Worm (Caenorhabditis elegans) whole organism, mixed stage, embryonic: ENCODE results near the gene nas-22.
"Not testable (repeated sequence)": the region's sequence is repeated elsewhere in the genome, so short reads cannot be mapped to it uniquely, and the experiment has no call there.

Source experiments
- ceh-43 ChIP-seq: fragments of 200-800 bp; sonication (Bioruptor generic); optimal IDR thresholded peaks from 2 replicates; lab custom pipeline; 2018; ENCODE audit warnings: mild to moderate bottlenecking, missing genetic modification characterization, moderate library complexity, missing compliant biosample characterization
- ceh-83 ChIP-seq: fragments of 200-800 bp; sonication (Bioruptor generic); optimal IDR thresholded peaks from 2 replicates; lab custom pipeline; 2018; ENCODE audit warnings: mild to moderate bottlenecking, missing genetic modification characterization, missing compliant biosample characterization
- elt-1 ChIP-seq: sonication (generic microtip); optimal IDR thresholded peaks from 2 replicates; lab custom pipeline; 2017; ENCODE audit warnings: missing genetic modification characterization, mild to moderate bottlenecking, missing compliant biosample characterization, antibody characterized with exemption, moderate library complexity, borderline replicate concordance; ENCODE audit not compliant: insufficient read depth
- elt-3 ChIP-seq: fragments of 150-350 bp; optimal IDR thresholded peaks from 2 replicates; lab custom pipeline; 2014; ENCODE audit warnings: missing biosample characterization, missing genetic modification characterization
- lin-13 ChIP-seq: fragments of 150-350 bp; optimal IDR thresholded peaks from 2 replicates; lab custom pipeline; 2014; ENCODE audit warnings: missing biosample characterization, missing genetic modification characterization
- lsy-2 ChIP-seq: fragments of 150-350 bp; optimal IDR thresholded peaks from 2 replicates; lab custom pipeline; 2014; ENCODE audit warnings: missing biosample characterization, missing genetic modification characterization
- mab-5 ChIP-seq: fragments of 150-350 bp; optimal IDR thresholded peaks from 2 replicates; lab custom pipeline; 2014; ENCODE audit warnings: missing biosample characterization, missing genetic modification characterization
- nhr-12 ChIP-seq: fragments of 150-350 bp; optimal IDR thresholded peaks from 2 replicates; lab custom pipeline; 2014; ENCODE audit warnings: missing biosample characterization, missing genetic modification characterization
- nhr-237 ChIP-seq: fragments of 150-350 bp; optimal IDR thresholded peaks from 2 replicates; lab custom pipeline; 2014; ENCODE audit warnings: missing biosample characterization, missing genetic modification characterization
- pha-4 ChIP-seq: fragments of 150-350 bp; optimal IDR thresholded peaks from 2 replicates; lab custom pipeline; 2018; ENCODE audit warnings: missing biosample characterization, missing genetic modification reagents, missing genetic modification characterization
- snpc-4 ChIP-seq: fragments of 150-350 bp; optimal IDR thresholded peaks from 2 replicates; lab custom pipeline; 2014; ENCODE audit warnings: missing biosample characterization, missing genetic modification characterization
- sptf-1 ChIP-seq: sonication (generic microtip); optimal IDR thresholded peaks from 2 replicates; lab custom pipeline; 2017; ENCODE audit warnings: mild to moderate bottlenecking, missing genetic modification characterization, moderate library complexity, missing compliant biosample characterization
- unc-39 ChIP-seq: fragments of 150-350 bp; optimal IDR thresholded peaks from 2 replicates; lab custom pipeline; 2014; ENCODE audit warnings: missing biosample characterization, missing genetic modification characterization
- unc-62 ChIP-seq: fragments of 150-350 bp; optimal IDR thresholded peaks from 2 replicates; lab custom pipeline; 2014; ENCODE audit warnings: missing biosample characterization, missing genetic modification reagents, missing genetic modification characterization

- TF ChIP-seq nhr-237 (tag; lab: Kevin White, UChicago); elt-3 (tag; lab: Kevin White, UChicago); ceh-83 (GFP tag; lab: Kevin White, UChicago); pha-4 (tag; lab: Kevin White, UChicago); lsy-2 (tag; lab: Kevin White, UChicago); lin-13; sptf-1 (tag; lab: Kevin White, UChicago); unc-62; snpc-4 (tag; lab: Kevin White, UChicago); unc-39 (tag; lab: Kevin White, UChicago); nhr-12 (tag; lab: Kevin White, UChicago); elt-1 (tag; lab: Kevin White, UChicago); mab-5 (tag; lab: Kevin White, UChicago); ceh-43 (GFP tag; lab: Kevin White, UChicago): not testable (repeated sequence)
Observed at ce11 chrV:11483580-11484092, 9.1 kb downstream of the nas-22 start, which contains the start of gene col-157.
